Worm (Caenorhabditis elegans): Measurements from ENCODE around the gene Y38E10A.34.

- TF ChIP-seq nhr-12 (tag; optimal IDR thresholded peaks at IDR 0.05) = no peak
- TF ChIP-seq egl-27 (tag; optimal IDR thresholded peaks at IDR 0.05) = no peak
- no peak for TF ChIP-seq snpc-4 (tag; optimal IDR thresholded peaks at IDR 0.05)
- TF ChIP-seq nhr-76 (tag; optimal IDR thresholded peaks at IDR 0.05) = no peak
- no peak for TF ChIP-seq unc-39 (tag; optimal IDR thresholded peaks at IDR 0.05)
- no peak for TF ChIP-seq elt-2 (tag; optimal IDR thresholded peaks at IDR 0.05)
- no peak for TF ChIP-seq nhr-237 (tag; optimal IDR thresholded peaks at IDR 0.05)
- TF ChIP-seq ztf-11 (tag; optimal IDR thresholded peaks at IDR 0.05) = no peak
These were observed 15.6 kb upstream of the Y38E10A.34 start for ce11 chrII:12615413-12615812.
